Worm (Caenorhabditis elegans): Measurements from ENCODE around the gene F42E8.1.

- TF ChIP-seq flt-1 (GFP tag; IDR thresholded peaks at IDR 0.05) (no peak), tab-1 (GFP tag; IDR thresholded peaks at IDR 0.05) (no peak), klf-2 (GFP tag; conservative IDR thresholded peaks at IDR 0.05) (no peak), ztf-23 (GFP tag; IDR thresholded peaks at IDR 0.05) (no peak)
Observed at ce11 chrV:13021540-13021939, 40.4 kb upstream of the F42E8.1 start.
